Worm (Caenorhabditis elegans) whole organism, midembryonic: ENCODE measurements around the gene K02G10.15.

Source experiments
- T22C8.4 ChIP-seq: fragments of 200-800 bp; sonication (Bioruptor generic); IDR thresholded peaks from 2 replicates; pipeline ENCODE4 v1.3.6; 2022; ENCODE audit warnings: missing genetic modification characterization, missing compliant biosample characterization
- cog-1 ChIP-seq: sonication (generic microtip); optimal IDR thresholded peaks from 2 replicates; lab custom pipeline; 2016; ENCODE audit warnings: missing genetic modification characterization, missing compliant biosample characterization
- flt-1 ChIP-seq: fragments of 200-800 bp; sonication (Bioruptor generic); IDR thresholded peaks from 2 replicates; pipeline ENCODE4 v1.3.6; 2022; ENCODE audit warnings: missing genetic modification characterization, missing compliant biosample characterization
- klf-2 ChIP-seq: fragments of 200-800 bp; sonication (Bioruptor generic); conservative IDR thresholded peaks from 2 replicates; pipeline ENCODE4 v1.3.6; 2022; ENCODE audit warnings: missing genetic modification reagents, missing genetic modification characterization, missing compliant biosample characterization
- med-1 ChIP-seq: sonication (generic microtip); optimal IDR thresholded peaks from 2 replicates; lab custom pipeline; 2017; ENCODE audit warnings: missing genetic modification characterization, mild to moderate bottlenecking, missing compliant biosample characterization, antibody characterized with exemption, missing genetic modification reagents; ENCODE audit not compliant: insufficient read depth
- ref-1 ChIP-seq: fragments of 200-800 bp; sonication (Bioruptor generic); conservative IDR thresholded peaks from 2 replicates; pipeline ENCODE4 v1.3.6; 2022; ENCODE audit warnings: missing genetic modification reagents, missing genetic modification characterization, missing compliant biosample characterization
- tab-1 ChIP-seq: fragments of 200-800 bp; sonication (Bioruptor generic); IDR thresholded peaks from 2 replicates; pipeline ENCODE4 v1.3.6; 2022; ENCODE audit warnings: missing genetic modification characterization, missing compliant biosample characterization
- ztf-23 ChIP-seq: fragments of 200-800 bp; sonication (Bioruptor generic); IDR thresholded peaks from 2 replicates; pipeline ENCODE4 v1.3.6; 2022; ENCODE audit warnings: missing genetic modification reagents, missing genetic modification characterization, missing compliant biosample characterization
- ztf-29 ChIP-seq: fragments of 200-800 bp; sonication (Bioruptor generic); IDR thresholded peaks from 2 replicates; pipeline ENCODE4 v1.3.6; 2022; ENCODE audit warnings: missing genetic modification reagents, missing genetic modification characterization, missing compliant biosample characterization

K02G10.15 gene

DNA sequence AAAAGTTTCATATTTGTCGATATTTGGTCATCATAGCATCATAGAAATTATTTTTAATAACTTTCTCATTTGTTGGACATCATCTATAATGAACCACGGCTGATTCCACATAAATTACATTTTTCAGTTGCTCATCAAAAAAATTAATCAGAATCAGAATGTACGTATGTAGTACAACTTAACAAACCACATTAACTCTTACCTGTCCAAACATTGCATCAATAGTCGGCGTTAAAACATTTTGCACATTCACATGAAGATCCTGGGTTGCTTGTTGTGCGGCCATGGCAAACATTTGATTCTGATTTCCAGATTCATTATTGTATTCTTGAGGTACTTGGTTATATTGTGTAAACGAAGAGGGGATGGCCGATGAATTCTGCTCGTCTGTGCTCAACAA is 24.2 kb downstream of the K02G10.15 start:
- TF ChIP-seq flt-1 (GFP tag; lab: Robert Waterston, UW) (no peak), ref-1 (GFP tag; lab: Robert Waterston, UW) (no peak), ztf-23 (no peak), klf-2 (no peak), tab-1 (GFP tag; lab: Robert Waterston, UW) (no peak), med-1 (GFP tag; lab: Kevin White, UChicago) (no peak), ztf-29 (GFP tag; lab: Robert Waterston, UW) (no peak), cog-1 (tag; lab: Kevin White, UChicago) (no peak), T22C8.4 (GFP tag; lab: Robert Waterston, UW) (no peak)

DNA sequence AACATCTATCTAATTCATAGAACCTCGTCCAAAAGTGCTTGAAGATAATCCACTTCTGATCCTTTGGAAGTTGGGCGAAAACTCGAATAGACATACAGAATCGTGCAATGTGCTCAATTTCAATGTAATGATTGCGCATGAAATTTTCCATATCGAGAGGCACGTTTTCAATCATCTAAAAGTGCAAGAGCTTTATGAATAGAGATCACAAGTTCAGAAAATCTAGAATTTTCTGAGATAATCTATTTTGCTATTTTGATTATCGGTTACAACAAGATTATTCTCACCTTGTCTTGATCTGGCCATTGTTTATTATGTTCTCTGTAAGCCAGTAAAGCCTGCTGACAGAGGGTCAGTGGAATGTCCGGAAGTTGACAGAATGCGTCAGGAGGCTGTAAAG is 24.9 kb downstream of the K02G10.15 start:
- TF ChIP-seq ztf-23 (no peak), tab-1 (GFP tag; lab: Robert Waterston, UW) (no peak), ztf-29 (GFP tag; lab: Robert Waterston, UW) (no peak), T22C8.4 (GFP tag; lab: Robert Waterston, UW) (no peak)

DNA sequence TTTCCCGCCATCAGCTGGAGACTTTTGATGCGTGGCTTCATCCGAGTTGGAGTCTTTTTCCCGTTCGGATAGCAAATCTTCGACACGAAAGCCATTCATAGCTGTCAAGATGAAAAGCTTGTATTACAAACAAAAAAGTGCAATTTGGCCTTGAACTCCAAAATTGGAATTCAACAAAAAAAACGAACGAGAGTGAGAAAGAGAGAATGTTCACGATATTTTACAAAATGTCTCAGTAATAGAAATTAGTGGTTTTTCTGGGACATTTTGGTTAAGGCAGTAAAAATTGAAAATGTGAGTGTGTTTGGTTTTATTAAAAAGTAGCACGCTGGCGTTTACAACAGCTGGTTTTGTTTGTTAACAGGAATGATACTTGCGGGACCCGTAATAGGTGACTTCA is 28.5 kb downstream of the K02G10.15 start, which contains the start of gene ceh-1:
Gene ceh-1, minus strand, starts transcription at position 101 of the 400 bp plus-strand sequence.
- TF ChIP-seq klf-2 (no peak), ztf-23 (no peak), cog-1 (tag; lab: Kevin White, UChicago) (no peak), med-1 (GFP tag; lab: Kevin White, UChicago) (no peak), tab-1 (GFP tag; lab: Robert Waterston, UW) (no peak), flt-1 (GFP tag; lab: Robert Waterston, UW) (no peak), ztf-29 (GFP tag; lab: Robert Waterston, UW) (no peak), T22C8.4 (GFP tag; lab: Robert Waterston, UW) (no peak), ref-1 (GFP tag; lab: Robert Waterston, UW) (no peak)

DNA sequence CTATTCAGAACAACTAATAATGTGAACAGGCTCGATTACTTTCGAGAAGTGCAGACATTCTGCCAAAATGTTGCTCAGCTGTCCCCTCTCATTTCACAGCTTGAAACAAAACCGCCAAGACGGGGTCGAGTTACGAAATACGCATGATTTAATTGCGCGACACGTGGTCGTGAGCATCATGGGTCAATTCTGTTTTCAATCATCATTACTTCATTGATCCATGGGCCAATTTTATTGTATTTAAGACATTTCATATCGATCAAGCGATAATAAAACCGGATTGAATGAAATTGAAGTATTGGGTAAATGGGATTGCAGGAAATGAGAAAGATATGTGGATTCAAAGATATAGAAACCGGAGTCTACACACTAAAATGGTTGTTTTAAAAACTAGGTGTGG is 29.6 kb downstream of the K02G10.15 start:
- TF ChIP-seq ztf-29 (GFP tag; lab: Robert Waterston, UW) (no peak), flt-1 (GFP tag; lab: Robert Waterston, UW) (no peak), T22C8.4 (GFP tag; lab: Robert Waterston, UW) (no peak), klf-2 (no peak), tab-1 (GFP tag; lab: Robert Waterston, UW) (no peak), ref-1 (GFP tag; lab: Robert Waterston, UW) (no peak), ztf-23 (no peak), cog-1 (tag; lab: Kevin White, UChicago) (no peak), med-1 (GFP tag; lab: Kevin White, UChicago) (no peak)

DNA sequence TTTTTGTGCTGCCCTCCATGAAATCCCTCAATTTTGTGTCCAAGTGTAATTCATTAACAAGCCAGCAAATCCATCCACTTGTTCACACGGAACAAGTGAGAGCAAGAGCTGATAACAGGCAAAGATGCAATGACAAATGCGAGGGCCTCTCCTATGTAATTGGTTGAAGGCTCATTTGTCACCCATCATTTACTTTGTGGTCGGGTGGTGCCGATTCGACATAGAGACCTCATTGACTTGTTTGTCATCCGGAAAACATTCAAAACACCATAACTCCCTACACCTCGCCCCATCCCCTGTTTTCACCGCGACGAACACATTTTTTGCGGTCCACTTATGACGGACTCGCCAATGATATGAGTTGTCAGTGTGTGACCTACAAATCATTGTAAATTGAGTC is 31.1 kb downstream of the K02G10.15 start:
- TF ChIP-seq T22C8.4 (GFP tag; lab: Robert Waterston, UW) (no peak), flt-1 (GFP tag; lab: Robert Waterston, UW) (no peak), ztf-29 (GFP tag; lab: Robert Waterston, UW) (no peak), ztf-23 (no peak), klf-2 (no peak), med-1 (GFP tag; lab: Kevin White, UChicago) (no peak), ref-1 (GFP tag; lab: Robert Waterston, UW) (no peak)

DNA sequence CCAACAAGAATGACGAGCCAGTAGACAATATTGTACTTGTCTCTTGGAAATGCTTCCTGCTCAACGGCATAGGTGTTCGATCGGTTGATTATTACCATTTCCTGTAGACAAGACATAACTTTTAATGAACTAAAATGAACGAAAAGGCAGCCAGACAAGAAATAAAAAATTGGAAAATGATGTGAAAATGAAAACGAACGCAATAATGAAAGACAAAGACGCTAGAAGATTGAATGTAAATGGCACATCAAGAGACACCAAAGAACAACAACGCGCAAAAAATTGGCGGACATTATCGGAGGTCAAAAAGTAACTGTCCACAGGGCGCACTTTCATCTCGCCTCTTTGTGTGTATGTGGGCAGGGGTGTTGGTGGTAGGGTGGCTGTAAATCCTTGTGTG is 33.4 kb downstream of the K02G10.15 start, which contains the start of gene ent-5:
Gene ent-5, minus strand, starts transcription at position 101 of the 400 bp plus-strand sequence.
- TF ChIP-seq ztf-23 (no peak), ztf-29 (GFP tag; lab: Robert Waterston, UW) (no peak), tab-1 (GFP tag; lab: Robert Waterston, UW) (no peak), flt-1 (GFP tag; lab: Robert Waterston, UW) (no peak), klf-2 (no peak), ref-1 (GFP tag; lab: Robert Waterston, UW) (no peak), T22C8.4 (GFP tag; lab: Robert Waterston, UW) (no peak), cog-1 (tag; lab: Kevin White, UChicago) (no peak), med-1 (GFP tag; lab: Kevin White, UChicago) (no peak)

DNA sequence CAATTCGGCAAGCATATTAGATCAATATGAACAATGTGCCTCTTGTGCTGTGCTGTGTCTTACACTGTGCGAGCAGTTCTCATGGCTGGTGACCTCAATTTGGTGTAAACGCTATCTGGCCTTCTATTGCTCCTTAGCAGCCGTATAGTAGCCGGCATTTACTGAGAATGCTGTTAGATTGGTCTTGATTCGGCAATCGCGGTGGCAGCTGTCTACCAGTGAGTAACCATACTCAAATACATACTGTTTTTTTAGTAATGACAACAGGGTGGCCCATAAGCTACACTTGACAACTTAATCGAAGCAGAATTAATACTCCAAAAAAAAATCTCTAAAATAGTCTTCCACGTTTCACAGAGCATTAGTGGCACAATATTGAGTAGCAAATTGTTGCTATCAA is 35.4 kb downstream of the K02G10.15 start, which contains the start of gene C46C11.4:
Gene C46C11.4, minus strand, starts transcription at position 101 of the 400 bp plus-strand sequence.
- no peak for TF ChIP-seq ztf-23
- no peak for TF ChIP-seq flt-1 (GFP tag; lab: Robert Waterston, UW)

DNA sequence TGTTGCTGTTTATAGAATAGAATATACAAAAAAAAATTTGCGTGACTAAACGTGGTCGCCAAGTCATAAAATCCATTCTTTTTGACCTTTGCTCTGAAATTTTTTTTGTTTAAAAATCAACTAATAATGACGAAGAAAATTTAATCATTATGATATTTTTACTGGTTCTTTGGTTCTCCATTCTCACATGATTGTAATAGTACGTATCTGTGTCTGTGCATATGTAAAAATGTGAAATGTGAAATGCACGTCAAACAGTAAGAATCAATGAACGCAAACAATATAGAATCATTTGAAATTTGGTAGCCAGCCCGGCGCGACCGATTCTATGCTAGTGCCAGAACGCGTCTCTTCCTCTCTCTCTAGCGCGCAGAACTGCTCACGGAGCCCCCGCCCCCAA is 45.7 kb downstream of the K02G10.15 start, which contains the start of gene hosl-1:
Gene hosl-1, plus strand, starts transcription at position 301 of the 400 bp plus-strand sequence.
- no peak for TF ChIP-seq ztf-23
- TF ChIP-seq med-1 (GFP tag; lab: Kevin White, UChicago) = no peak
- no peak for TF ChIP-seq klf-2
- TF ChIP-seq ztf-29 (GFP tag; lab: Robert Waterston, UW) = no peak
- TF ChIP-seq tab-1 (GFP tag; lab: Robert Waterston, UW) = no peak
- TF ChIP-seq flt-1 (GFP tag; lab: Robert Waterston, UW) = no peak
- no peak for TF ChIP-seq T22C8.4 (GFP tag; lab: Robert Waterston, UW)
- no peak for TF ChIP-seq cog-1 (tag; lab: Kevin White, UChicago)
- TF ChIP-seq ref-1 (GFP tag; lab: Robert Waterston, UW) = no peak

DNA sequence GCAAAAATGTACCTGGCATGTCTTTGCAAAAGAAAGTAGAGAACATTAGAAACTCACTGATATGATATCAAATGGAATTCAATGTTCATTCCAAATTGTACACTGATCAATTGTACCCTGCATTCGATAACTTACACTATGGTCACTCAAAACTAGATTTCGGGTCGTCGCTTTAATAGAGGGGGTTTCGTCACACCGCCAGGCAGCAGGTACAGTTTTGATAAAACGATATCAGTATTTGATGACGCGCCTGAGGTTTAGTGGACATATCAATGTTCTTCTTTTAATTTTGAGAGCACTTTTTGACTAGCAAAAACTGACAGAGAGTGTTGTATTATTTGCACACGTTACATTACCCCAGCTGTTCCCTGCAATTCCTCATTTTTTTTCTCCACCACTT is 46.4 kb downstream of the K02G10.15 start:
- TF ChIP-seq ref-1 (GFP tag; lab: Robert Waterston, UW) = no peak
- TF ChIP-seq tab-1 (GFP tag; lab: Robert Waterston, UW) = no peak
- no peak for TF ChIP-seq T22C8.4 (GFP tag; lab: Robert Waterston, UW)
- no peak for TF ChIP-seq ztf-29 (GFP tag; lab: Robert Waterston, UW)
- TF ChIP-seq ztf-23 = no peak
- TF ChIP-seq cog-1 (tag; lab: Kevin White, UChicago) = no peak
- no peak for TF ChIP-seq flt-1 (GFP tag; lab: Robert Waterston, UW)
- TF ChIP-seq klf-2 = no peak
- TF ChIP-seq med-1 (GFP tag; lab: Kevin White, UChicago) = no peak

DNA sequence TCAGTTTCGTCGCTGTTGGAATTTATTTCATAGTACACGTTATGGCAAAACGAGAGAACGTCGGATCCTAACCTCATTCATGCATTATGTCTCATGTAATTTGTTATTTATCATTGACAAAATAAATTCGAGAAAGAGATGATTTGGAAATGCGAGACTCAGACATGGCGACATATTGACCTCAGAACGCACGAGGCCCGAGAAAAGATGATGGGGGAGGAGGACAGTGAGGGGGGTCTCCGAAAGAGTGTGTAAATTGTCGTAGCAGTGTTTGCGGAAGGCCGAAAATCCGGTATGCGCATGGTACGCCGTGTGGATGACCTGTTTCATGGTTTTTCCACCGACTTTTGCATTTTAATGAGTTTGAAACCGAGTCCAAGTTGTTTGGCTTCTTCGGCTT is 46.9 kb downstream of the K02G10.15 start:
- TF ChIP-seq T22C8.4 (GFP tag; lab: Robert Waterston, UW) (no peak), flt-1 (GFP tag; lab: Robert Waterston, UW) (peak; percentile 53; the same call in 1 of the 2 replicates), ztf-29 (GFP tag; lab: Robert Waterston, UW) (no peak), med-1 (GFP tag; lab: Kevin White, UChicago) (no peak), klf-2 (0 out of 2 replicates have a peak, but pooled peaks have one; percentile 5), ref-1 (GFP tag; lab: Robert Waterston, UW) (no peak), cog-1 (tag; lab: Kevin White, UChicago) (peak; percentile 70), ztf-23 (no peak), tab-1 (GFP tag; lab: Robert Waterston, UW) (peak; percentile 71; the same call in 1 of the 2 replicates)
